Fruit fly (Drosophila melanogaster): ENCODE measurements around the gene CG33648.

Gene CG33648

dm6 chr2L:14517997-14518559 lies 6.0 kb upstream of the CG33648 start:
- TF ChIP-seq Opbp (GFP tag; IDR thresholded peaks at IDR 0.05; ENCODE audit: partially characterized antibody) (peak; percentile 60; the same call in 2 of the 3 replicates), nerfin-2 (GFP tag; IDR thresholded peaks at IDR 0.05; ENCODE audit: partially characterized antibody) (peak; percentile 75), slbo (GFP tag; IDR thresholded peaks at IDR 0.05) (peak; percentile 28; the same call in 1 of the 2 replicates), mld (GFP tag; IDR thresholded peaks at IDR 0.05; ENCODE audit: partially characterized antibody) (0 out of 3 replicates have a peak, but pooled peaks have one; percentile 8), amos (GFP tag; IDR thresholded peaks at IDR 0.05; ENCODE audit: partially characterized antibody) (peak; percentile 71), danr (GFP tag; IDR thresholded peaks at IDR 0.05) (no peak), CG14860 (GFP tag; IDR thresholded peaks at IDR 0.05; ENCODE audit: partially characterized antibody) (peak; percentile 52; the same call in 1 of the 3 replicates), pum (GFP tag; optimal IDR thresholded peaks at IDR 0.05) (no peak), Bdp1 (GFP tag; optimal IDR thresholded peaks at IDR 0.05) (peak; percentile 87), bbx (GFP tag; IDR thresholded peaks at IDR 0.05; ENCODE audit: partially characterized antibody) (peak; percentile 75), hb (GFP tag; IDR thresholded peaks at IDR 0.05; ENCODE audit: partially characterized antibody) (0 out of 3 replicates have a peak, but pooled peaks have one; percentile 64), ato (GFP tag; IDR thresholded peaks at IDR 0.05; ENCODE audit: partially characterized antibody) (peak; percentile 29; the same call in 1 of the 2 replicates), inv (GFP tag; IDR thresholded peaks at IDR 0.05; ENCODE audit: partially characterized antibody) (peak; percentile 9; the same call in 1 of the 2 replicates), Atf6 (GFP tag; IDR thresholded peaks at IDR 0.05) (no peak), Scr (GFP tag; IDR thresholded peaks at IDR 0.05; ENCODE audit: partially characterized antibody) (peak; percentile 59), CG7963 (GFP tag; IDR thresholded peaks at IDR 0.05; ENCODE audit: partially characterized antibody) (0 out of 3 replicates have a peak, but pooled peaks have one; percentile 55), Bgb (GFP tag; IDR thresholded peaks at IDR 0.05; ENCODE audit: partially characterized antibody) (peak; percentile 59), vnd (GFP tag; IDR thresholded peaks at IDR 0.05; ENCODE audit: partially characterized antibody) (0 out of 3 replicates have a peak, but pooled peaks have one; percentile 43), CG6791 (GFP tag; IDR thresholded peaks at IDR 0.05; ENCODE audit: partially characterized antibody) (peak; percentile 77), CG9817 (tag; optimal IDR thresholded peaks at IDR 0.05) (no peak), CG5180 (GFP tag; optimal IDR thresholded peaks at IDR 0.05) (no peak), CG16813 (GFP tag; IDR thresholded peaks at IDR 0.05; ENCODE audit: partially characterized antibody) (peak; percentile 77), chinmo (GFP tag; IDR thresholded peaks at IDR 0.05; ENCODE audit: partially characterized antibody) (peak; percentile 75; the same call in 1 of the 4 replicates), CG5953 (GFP tag; IDR thresholded peaks at IDR 0.05) (no peak), MESR4 (GFP tag; optimal IDR thresholded peaks at IDR 0.05) (no peak), HLH4C (GFP tag; IDR thresholded peaks at IDR 0.05; ENCODE audit: partially characterized antibody) (peak; percentile 50; the same call in 1 of the 3 replicates), CG16779 (GFP tag; IDR thresholded peaks at IDR 0.05) (no peak), CG42726 (GFP tag; IDR thresholded peaks at IDR 0.05; ENCODE audit: partially characterized antibody) (peak; percentile 39; the same call in 1 of the 2 replicates), CG34224 (GFP tag; IDR thresholded peaks at IDR 0.05; ENCODE audit: partially characterized antibody) (peak; percentile 19; the same call in 2 of the 3 replicates), Sox100B (GFP tag; optimal IDR thresholded peaks at IDR 0.05) (no peak)

dm6 chr2L:14519251-14519650 lies 4.9 kb upstream of the CG33648 start:
- TF ChIP-seq pros (GFP tag; optimal IDR thresholded peaks at IDR 0.05): peak; percentile 26
- TF ChIP-seq CG10267 (tag; optimal IDR thresholded peaks at IDR 0.05): peak; percentile 52
- peak; percentile 65 for TF ChIP-seq Ptx1 (GFP tag; IDR thresholded peaks at IDR 0.05)
- peak; percentile 57 for TF ChIP-seq CG30403 (GFP tag; optimal IDR thresholded peaks at IDR 0.05)
- peak; percentile 72 for TF ChIP-seq CG2712 (tag; optimal IDR thresholded peaks at IDR 0.05)
- peak; percentile 22; the same call in 1 of the 2 replicates for TF ChIP-seq CG32767 (GFP tag; IDR thresholded peaks at IDR 0.05)
- no peak for TF ChIP-seq exex (tag; optimal IDR thresholded peaks at IDR 0.05)
- TF ChIP-seq CG13775 (GFP tag; optimal IDR thresholded peaks at IDR 0.05): peak; percentile 57
- peak in 1 of 2 experiments; percentile 78 for TF ChIP-seq bsh (GFP tag; optimal IDR thresholded peaks at IDR 0.05)
- peak; percentile 61; the same call in 1 of the 2 replicates for TF ChIP-seq lmd (GFP tag; IDR thresholded peaks at IDR 0.05)
- TF ChIP-seq gfzf (GFP tag; optimal IDR thresholded peaks at IDR 0.05): no peak
- TF ChIP-seq CG2678 (tag; optimal IDR thresholded peaks at IDR 0.05): peak; percentile 26
- TF ChIP-seq fd96Cb (tag; optimal IDR thresholded peaks at IDR 0.05): peak; percentile 39
- TF ChIP-seq CG2120 (GFP tag; optimal IDR thresholded peaks at IDR 0.05): peak; percentile 16
- TF ChIP-seq CG16779 (GFP tag; IDR thresholded peaks at IDR 0.05): no peak
- peak; percentile 28 for TF ChIP-seq NC2β (GFP tag; optimal IDR thresholded peaks at IDR 0.05)
- peak; percentile 69 for TF ChIP-seq Xrp1 (GFP tag; IDR thresholded peaks at IDR 0.05)
- peak; percentile 19 for TF ChIP-seq CG9437 (GFP tag; optimal IDR thresholded peaks at IDR 0.05)

All from whole organism, embryonic.